Worm (Caenorhabditis elegans) whole organism, mixed stage, embryonic: ENCODE results near the gene F38E9.4.

ENCODE experiments used
- M03D4.4 ChIP-seq: sonication (generic microtip); optimal IDR thresholded peaks from 2 replicates; lab custom pipeline; 2017; ENCODE audit warnings: mild to moderate bottlenecking, missing genetic modification characterization, missing compliant biosample characterization
- bed-3 ChIP-seq: fragments of 200-800 bp; sonication (Bioruptor generic); optimal IDR thresholded peaks from 3 replicates; lab custom pipeline; 2018; ENCODE audit warnings: mild to moderate bottlenecking, missing genetic modification characterization, moderate library complexity, missing compliant biosample characterization
- blmp-1 ChIP-seq: fragments of 150-350 bp; optimal IDR thresholded peaks from 2 replicates; lab custom pipeline; 2014; ENCODE audit warnings: missing biosample characterization, missing genetic modification characterization
- ceh-39 ChIP-seq: fragments of 150-350 bp; optimal IDR thresholded peaks from 2 replicates; lab custom pipeline; 2014; ENCODE audit warnings: missing biosample characterization, missing genetic modification characterization
- ceh-43 ChIP-seq: fragments of 200-800 bp; sonication (Bioruptor generic); optimal IDR thresholded peaks from 2 replicates; lab custom pipeline; 2018; ENCODE audit warnings: mild to moderate bottlenecking, missing genetic modification characterization, moderate library complexity, missing compliant biosample characterization
- ceh-83 ChIP-seq: fragments of 200-800 bp; sonication (Bioruptor generic); optimal IDR thresholded peaks from 2 replicates; lab custom pipeline; 2018; ENCODE audit warnings: mild to moderate bottlenecking, missing genetic modification characterization, missing compliant biosample characterization
- ces-1 ChIP-seq: fragments of 150-350 bp; optimal IDR thresholded peaks from 2 replicates; lab custom pipeline; 2014; ENCODE audit warnings: missing biosample characterization, missing genetic modification reagents, missing genetic modification characterization
- cnd-1 ChIP-seq: fragments of 200-800 bp; sonication (Bioruptor generic); optimal IDR thresholded peaks from 2 replicates; lab custom pipeline; 2018; ENCODE audit warnings: mild to moderate bottlenecking, missing genetic modification characterization, missing compliant biosample characterization
- drap-1 ChIP-seq: fragments of 200-800 bp; sonication (Bioruptor generic); optimal IDR thresholded peaks from 3 replicates; lab custom pipeline; 2018; ENCODE audit warnings: mild to moderate bottlenecking, missing genetic modification characterization, missing compliant biosample characterization
- elt-3 ChIP-seq: fragments of 150-350 bp; optimal IDR thresholded peaks from 2 replicates; lab custom pipeline; 2014; ENCODE audit warnings: missing biosample characterization, missing genetic modification characterization
- flh-1 ChIP-seq: fragments of 200-800 bp; sonication (Bioruptor generic); optimal IDR thresholded peaks from 2 replicates; lab custom pipeline; 2018; ENCODE audit warnings: mild to moderate bottlenecking, missing genetic modification characterization, moderate library complexity, missing compliant biosample characterization
- ham-2 ChIP-seq: fragments of 200-800 bp; sonication (Bioruptor generic); optimal IDR thresholded peaks from 2 replicates; lab custom pipeline; 2018; ENCODE audit warnings: mild to moderate bottlenecking, missing genetic modification characterization, missing compliant biosample characterization
- hlh-1 ChIP-seq: fragments of 150-350 bp; optimal IDR thresholded peaks from 2 replicates; lab custom pipeline; 2014; ENCODE audit warnings: missing biosample characterization, missing genetic modification reagents, missing genetic modification characterization
- lin-13 ChIP-seq: fragments of 150-350 bp; optimal IDR thresholded peaks from 2 replicates; lab custom pipeline; 2014; ENCODE audit warnings: missing biosample characterization, missing genetic modification characterization
- lin-32 ChIP-seq: fragments of 200-800 bp; sonication (Bioruptor generic); optimal IDR thresholded peaks from 2 replicates; lab custom pipeline; 2018; ENCODE audit warnings: mild to moderate bottlenecking, missing genetic modification characterization, missing compliant biosample characterization
- lsy-2 ChIP-seq: fragments of 150-350 bp; optimal IDR thresholded peaks from 2 replicates; lab custom pipeline; 2014; ENCODE audit warnings: missing biosample characterization, missing genetic modification characterization
- mep-1 ChIP-seq: fragments of 150-350 bp; optimal IDR thresholded peaks from 2 replicates; lab custom pipeline; 2017; ENCODE audit warnings: missing biosample characterization, missing genetic modification reagents, missing genetic modification characterization, inconsistent platforms
- mls-2 ChIP-seq: sonication (generic microtip); optimal IDR thresholded peaks from 2 replicates; lab custom pipeline; 2016; ENCODE audit warnings: mild to moderate bottlenecking, missing genetic modification characterization, moderate library complexity, missing compliant biosample characterization
- nhr-12 ChIP-seq: fragments of 150-350 bp; optimal IDR thresholded peaks from 2 replicates; lab custom pipeline; 2014; ENCODE audit warnings: missing biosample characterization, missing genetic modification characterization
- nhr-2 ChIP-seq: fragments of 150-350 bp; optimal IDR thresholded peaks from 2 replicates; lab custom pipeline; 2014; ENCODE audit warnings: missing biosample characterization, missing genetic modification characterization
- nhr-237 ChIP-seq: fragments of 150-350 bp; optimal IDR thresholded peaks from 2 replicates; lab custom pipeline; 2014; ENCODE audit warnings: missing biosample characterization, missing genetic modification characterization
- nhr-76 ChIP-seq: sonication (generic microtip); optimal IDR thresholded peaks from 2 replicates; lab custom pipeline; 2017; ENCODE audit warnings: missing biosample characterization, missing genetic modification characterization
- pha-4 ChIP-seq: fragments of 150-350 bp; optimal IDR thresholded peaks from 2 replicates; lab custom pipeline; 2018; ENCODE audit warnings: missing biosample characterization, missing genetic modification reagents, missing genetic modification characterization
- sem-2 ChIP-seq: fragments of 200-800 bp; sonication (Bioruptor generic); optimal IDR thresholded peaks from 2 replicates; lab custom pipeline; 2018; ENCODE audit warnings: mild to moderate bottlenecking, missing genetic modification characterization, missing compliant biosample characterization
- snpc-4 ChIP-seq: fragments of 150-350 bp; optimal IDR thresholded peaks from 2 replicates; lab custom pipeline; 2014; ENCODE audit warnings: missing biosample characterization, missing genetic modification characterization
- sptf-1 ChIP-seq: sonication (generic microtip); optimal IDR thresholded peaks from 2 replicates; lab custom pipeline; 2017; ENCODE audit warnings: mild to moderate bottlenecking, missing genetic modification characterization, moderate library complexity, missing compliant biosample characterization
- tbx-8 ChIP-seq: fragments of 200-800 bp; sonication (Bioruptor generic); optimal IDR thresholded peaks from 2 replicates; lab custom pipeline; 2018; ENCODE audit warnings: mild to moderate bottlenecking, missing genetic modification characterization, moderate library complexity, missing compliant biosample characterization
- unc-120 ChIP-seq: sonication (generic microtip); optimal IDR thresholded peaks from 2 replicates; lab custom pipeline; 2017; ENCODE audit warnings: missing genetic modification characterization, missing compliant biosample characterization; ENCODE audit not compliant: poor library complexity, severe bottlenecking
- unc-39 ChIP-seq: fragments of 150-350 bp; optimal IDR thresholded peaks from 2 replicates; lab custom pipeline; 2014; ENCODE audit warnings: missing biosample characterization, missing genetic modification characterization
- unc-62 ChIP-seq: fragments of 150-350 bp; optimal IDR thresholded peaks from 2 replicates; lab custom pipeline; 2014; ENCODE audit warnings: missing biosample characterization, missing genetic modification reagents, missing genetic modification characterization
- zip-8 ChIP-seq: fragments of 150-350 bp; optimal IDR thresholded peaks from 2 replicates; lab custom pipeline; 2014; ENCODE audit warnings: missing biosample characterization, missing genetic modification characterization
- ztf-11 ChIP-seq: fragments of 150-350 bp; optimal IDR thresholded peaks from 2 replicates; lab custom pipeline; 2014; ENCODE audit warnings: missing biosample characterization, missing genetic modification characterization

The F38E9.4 gene

ce11 chrX:16451124-16451523 lies 618 bp upstream of the F38E9.4 start:
- no peak for TF ChIP-seq ham-2 (GFP tag; lab: Kevin White, UChicago)
- TF ChIP-seq mls-2 (tag; lab: Kevin White, UChicago) = no peak
- no peak for TF ChIP-seq elt-3 (tag; lab: Kevin White, UChicago)
- no peak for TF ChIP-seq cnd-1 (tag; lab: Kevin White, UChicago)
- TF ChIP-seq snpc-4 = no peak
- no peak for TF ChIP-seq bed-3
- no peak for TF ChIP-seq unc-62 (GFP tag; lab: Kevin White, UChicago)
- no peak for TF ChIP-seq hlh-1
- TF ChIP-seq sptf-1 (tag; lab: Kevin White, UChicago) = no peak
- TF ChIP-seq mep-1 (tag; lab: Kevin White, UChicago) = no peak
- no peak for TF ChIP-seq nhr-237 (tag; lab: Kevin White, UChicago)
- TF ChIP-seq nhr-2 (tag; lab: Kevin White, UChicago) = no peak
- no peak for TF ChIP-seq nhr-12 (tag; lab: Kevin White, UChicago)
- no peak for TF ChIP-seq blmp-1 (tag; lab: Kevin White, UChicago)
- TF ChIP-seq ces-1 (GFP tag; lab: Kevin White, UChicago) = no peak
- no peak for TF ChIP-seq lsy-2 (tag; lab: Kevin White, UChicago)
- TF ChIP-seq ceh-43 (GFP tag; lab: Kevin White, UChicago) = no peak
- no peak for TF ChIP-seq flh-1 (GFP tag; lab: Kevin White, UChicago)
- no peak for TF ChIP-seq nhr-76 (tag; lab: Kevin White, UChicago)

- no peak for TF ChIP-seq nhr-76 (tag; lab: Kevin White, UChicago)
- no peak for TF ChIP-seq unc-120
- TF ChIP-seq mep-1 (tag; lab: Kevin White, UChicago) = no peak
- TF ChIP-seq ceh-83 (GFP tag; lab: Kevin White, UChicago) = no peak
- TF ChIP-seq elt-3 (tag; lab: Kevin White, UChicago) = no peak
- TF ChIP-seq bed-3 = no peak
- TF ChIP-seq pha-4 (tag; lab: Kevin White, UChicago) = no peak
- TF ChIP-seq mls-2 (tag; lab: Kevin White, UChicago) = no peak
- TF ChIP-seq drap-1 (GFP tag; lab: Kevin White, UChicago) = no peak
- no peak for TF ChIP-seq tbx-8 (GFP tag; lab: Kevin White, UChicago)
- TF ChIP-seq, all 35 proteins: peak for 0
Observed at ce11 chrX:16456659-16457058, 4.9 kb downstream of the F38E9.4 start, which contains the start of gene nas-39. Gene nas-39, plus strand, starts transcription at chrX:16456927.

- TF ChIP-seq ceh-39 (tag; lab: Kevin White, UChicago) (no peak), bed-3 (no peak), lin-13 (tag; lab: Kevin White, UChicago) (no peak), pha-4 (tag; lab: Kevin White, UChicago) (no peak), ztf-11 (tag; lab: Kevin White, UChicago) (no peak), nhr-237 (tag; lab: Kevin White, UChicago) (no peak), ceh-43 (GFP tag; lab: Kevin White, UChicago) (no peak)
Observed at ce11 chrX:16457113-16457512, 5.4 kb downstream of the F38E9.4 start.

ce11 chrX:16461319-16461718 lies 9.6 kb downstream of the F38E9.4 start:
- no peak for TF ChIP-seq pha-4 (tag; lab: Kevin White, UChicago)
- no peak for TF ChIP-seq M03D4.4 (tag; lab: Kevin White, UChicago)
- TF ChIP-seq sptf-1 (tag; lab: Kevin White, UChicago) = no peak
- no peak for TF ChIP-seq unc-39 (tag; lab: Kevin White, UChicago)
- no peak for TF ChIP-seq lin-32 (GFP tag; lab: Kevin White, UChicago)
- TF ChIP-seq drap-1 (GFP tag; lab: Kevin White, UChicago) = no peak
- TF ChIP-seq hlh-1 = no peak
- no peak for TF ChIP-seq ham-2 (GFP tag; lab: Kevin White, UChicago)
- no peak for TF ChIP-seq sem-2
- no peak for TF ChIP-seq cnd-1 (tag; lab: Kevin White, UChicago)
- no peak for TF ChIP-seq mep-1 (tag; lab: Kevin White, UChicago)
- no peak for TF ChIP-seq lsy-2 (tag; lab: Kevin White, UChicago)
- no peak for TF ChIP-seq zip-8
- TF ChIP-seq nhr-237 (tag; lab: Kevin White, UChicago) = no peak
- TF ChIP-seq bed-3 = no peak
- TF ChIP-seq lin-13 (tag; lab: Kevin White, UChicago) = no peak
- TF ChIP-seq flh-1 (GFP tag; lab: Kevin White, UChicago) = no peak
- TF ChIP-seq ceh-39 (tag; lab: Kevin White, UChicago) = no peak
- no peak for TF ChIP-seq nhr-12 (tag; lab: Kevin White, UChicago)
- TF ChIP-seq snpc-4 = no peak
